Worm (Caenorhabditis elegans): ENCODE measurements around the gene F33H12.1.
"Not testable (repeated sequence)": the region's sequence is repeated elsewhere in the genome, so short reads cannot be mapped to it uniquely, and the experiment has no call there.

DNA sequence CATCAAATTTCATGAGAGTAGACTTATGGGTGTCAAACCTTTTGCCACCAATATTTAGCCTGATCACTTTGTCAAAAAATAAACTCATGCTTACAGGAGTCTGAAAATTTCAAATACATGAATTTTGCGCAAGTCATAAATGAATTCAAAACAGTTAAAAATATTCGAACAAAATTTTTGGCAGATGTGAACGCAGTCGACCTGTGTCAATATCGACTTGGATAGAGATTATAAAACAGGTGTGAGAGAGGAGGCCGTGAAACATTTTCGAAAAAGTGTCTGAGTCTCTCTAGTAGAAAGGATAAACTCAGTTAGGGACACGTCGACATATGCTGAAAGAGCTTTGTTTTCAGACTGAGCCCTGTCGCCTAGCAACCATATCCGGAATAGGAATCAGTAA, 46.5 kb downstream of the F33H12.1 start, which contains the start of gene F22E5.12:
- not testable (repeated sequence) for TF ChIP-seq him-1, dao-5 (tag; optimal IDR thresholded peaks at IDR 0.05)
